Fruit fly (Drosophila melanogaster) whole organism, embryonic: ENCODE data around the gene CG32260.

ENCODE experiments used
- Ada2b ChIP-seq: fragments of 200-800 bp; sonication (Bioruptor generic); IDR thresholded peaks from 2 replicates; pipeline ENCODE4 v1.3.6; 2022; ENCODE audit warnings: missing biosample characterization, missing genetic modification characterization
- Adf1 ChIP-seq: fragments of 200-800 bp; sonication (Bioruptor generic); IDR thresholded peaks from 2 replicates; pipeline ENCODE4 v1.3.6; 2022; ENCODE audit warnings: missing biosample characterization, missing genetic modification characterization
- Atf3 ChIP-seq: fragments of 200-800 bp; sonication (Bioruptor generic); optimal IDR thresholded peaks from 3 replicates; lab custom pipeline; 2016; ENCODE audit warnings: missing biosample characterization, missing genetic modification characterization
- CG10147 ChIP-seq: fragments of 200-800 bp; sonication (Bioruptor generic); optimal IDR thresholded peaks from 2 replicates; lab custom pipeline; 2019; ENCODE audit warnings: missing biosample characterization, mild to moderate bottlenecking, missing genetic modification characterization, moderate library complexity
- CG10267 ChIP-seq: fragments of 200-800 bp; sonication (Bioruptor generic); optimal IDR thresholded peaks from 2 replicates; lab custom pipeline; 2018; ENCODE audit warnings: missing biosample characterization, mild to moderate bottlenecking, missing genetic modification characterization, moderate library complexity
- CG11456 ChIP-seq: fragments of 200-800 bp; sonication (Bioruptor generic); IDR thresholded peaks from 3 replicates; pipeline ENCODE4 v1.3.6; 2022; ENCODE audit warnings: missing biosample characterization, missing genetic modification characterization
- CG12391 ChIP-seq: fragments of 200-800 bp; sonication (Bioruptor generic); optimal IDR thresholded peaks from 3 replicates; lab custom pipeline; 2018; ENCODE audit warnings: missing biosample characterization, mild to moderate bottlenecking, missing genetic modification characterization, moderate library complexity
- CG12659 ChIP-seq: fragments of 200-800 bp; sonication (Bioruptor generic); optimal IDR thresholded peaks from 3 replicates; lab custom pipeline; 2017; ENCODE audit warnings: mild to moderate bottlenecking, missing biosample characterization, missing genetic modification reagents, missing genetic modification characterization
- CG12769 ChIP-seq: fragments of 200-800 bp; sonication (Bioruptor generic); optimal IDR thresholded peaks from 2 replicates; lab custom pipeline; 2019; ENCODE audit warnings: missing biosample characterization, mild to moderate bottlenecking, missing genetic modification characterization, moderate library complexity
- CG14667 ChIP-seq: fragments of 200-800 bp; sonication (Bioruptor generic); IDR thresholded peaks from 2 replicates; pipeline ENCODE4 v1.3.6; 2022; ENCODE audit warnings: missing biosample characterization, missing genetic modification characterization
- CG17186 ChIP-seq: fragments of 200-800 bp; sonication (Bioruptor generic); optimal IDR thresholded peaks from 3 replicates; lab custom pipeline; 2017; ENCODE audit warnings: missing biosample characterization, missing genetic modification reagents, missing genetic modification characterization
- CG18262 ChIP-seq: fragments of 200-800 bp; optimal IDR thresholded peaks from 3 replicates; lab custom pipeline; 2019; ENCODE audit warnings: missing biosample characterization, mild to moderate bottlenecking, missing genetic modification characterization, moderate library complexity
- CG3065 ChIP-seq: fragments of 200-800 bp; sonication (Bioruptor generic); optimal IDR thresholded peaks from 2 replicates; lab custom pipeline; 2016; ENCODE audit warnings: missing biosample characterization, missing genetic modification characterization
- CG3847 ChIP-seq: fragments of 200-800 bp; sonication (Bioruptor generic); IDR thresholded peaks from 2 replicates; pipeline ENCODE4 v1.3.6; 2022; ENCODE audit warnings: missing biosample characterization, missing genetic modification characterization
- CG4707 ChIP-seq: fragments of 200-800 bp; sonication (Bioruptor generic); optimal IDR thresholded peaks from 2 replicates; lab custom pipeline; 2018; ENCODE audit warnings: missing biosample characterization, mild to moderate bottlenecking, missing genetic modification characterization, moderate library complexity
- CG4730 ChIP-seq: fragments of 200-800 bp; sonication (Bioruptor generic); IDR thresholded peaks from 2 replicates; pipeline ENCODE4 v1.3.6; 2022; ENCODE audit warnings: missing biosample characterization, missing genetic modification characterization
- CG4820 ChIP-seq: fragments of 200-800 bp; sonication (Bioruptor generic); optimal IDR thresholded peaks from 3 replicates; lab custom pipeline; 2016; ENCODE audit warnings: missing biosample characterization, missing genetic modification characterization
- CG4854 ChIP-seq: fragments of 200-800 bp; sonication (Bioruptor generic); optimal IDR thresholded peaks from 2 replicates; lab custom pipeline; 2016; ENCODE audit warnings: missing biosample characterization, missing genetic modification characterization, inconsistent platforms
- CG7987 ChIP-seq: fragments of 200-800 bp; sonication (Bioruptor generic); optimal IDR thresholded peaks from 2 replicates; lab custom pipeline; 2018; ENCODE audit warnings: missing biosample characterization, mild to moderate bottlenecking, missing genetic modification characterization, moderate library complexity
- CrebB ChIP-seq: fragments of 200-800 bp; sonication (Bioruptor generic); optimal IDR thresholded peaks from 3 replicates; lab custom pipeline; 2018; ENCODE audit warnings: missing biosample characterization, mild to moderate bottlenecking, missing genetic modification characterization
- D ChIP-seq, 2 experiments: fragments of 200-800 bp in 1 of 2; fragments of >200 bp in 1 of 2; sonication (Bioruptor generic) in 1 of 2; optimal IDR thresholded peaks; 2 replicates in 1 of 2; 3 replicates in 1 of 2; lab custom pipeline; 2017; ENCODE audit warnings: mild to moderate bottlenecking in 1 of 2, missing biosample characterization in 1 of 2, missing genetic modification characterization in 1 of 2, missing genetic modification reagents in 1 of 2
- Dad ChIP-seq: fragments of 200-800 bp; sonication (Bioruptor generic); optimal IDR thresholded peaks from 3 replicates; lab custom pipeline; 2016; ENCODE audit warnings: missing biosample characterization, missing genetic modification characterization
- Dek ChIP-seq: fragments of 200-800 bp; sonication (Bioruptor generic); optimal IDR thresholded peaks from 3 replicates; lab custom pipeline; 2019; ENCODE audit warnings: missing biosample characterization, mild to moderate bottlenecking, missing genetic modification characterization, moderate library complexity
- E2f2 ChIP-seq: fragments of 200-800 bp; sonication (Bioruptor generic); IDR thresholded peaks from 2 replicates; pipeline ENCODE4 v1.3.6; 2022; ENCODE audit warnings: missing biosample characterization, missing genetic modification characterization
- Hr3 ChIP-seq: fragments of 200-800 bp; sonication (Bioruptor generic); optimal IDR thresholded peaks from 3 replicates; lab custom pipeline; 2016; ENCODE audit warnings: missing biosample characterization, missing genetic modification characterization
- Med ChIP-seq: fragments of 200-800 bp; sonication (Bioruptor generic); peaks from one replicate; lab custom pipeline; 2016; ENCODE audit warnings: missing biosample characterization, missing genetic modification characterization, mild to moderate bottlenecking, inconsistent platforms, moderate library complexity
- NC2β ChIP-seq: fragments of 200-800 bp; sonication (Bioruptor generic); optimal IDR thresholded peaks from 2 replicates; lab custom pipeline; 2016; ENCODE audit warnings: missing biosample characterization, missing genetic modification characterization
- Oaz ChIP-seq: fragments of 200-800 bp; sonication (Bioruptor generic); IDR thresholded peaks from 2 replicates; pipeline ENCODE4 v1.3.6; 2022; ENCODE audit warnings: missing biosample characterization, missing genetic modification characterization
- Pdp1 ChIP-seq, 2 experiments: fragments of 200-800 bp; sonication (Bioruptor generic); optimal IDR thresholded peaks; 3 replicates each; lab custom pipeline; 2016; ENCODE audit warnings: missing biosample characterization in 2 of 2, missing genetic modification characterization in 2 of 2, mild to moderate bottlenecking in 1 of 2, moderate library complexity in 1 of 2
- Trl ChIP-seq, 3 experiments: fragments of >200 bp in 2 of 3; fragments of 200-800 bp in 1 of 3; sonication (Bioruptor generic) in 1 of 3; optimal IDR thresholded peaks; 2 replicates in 1 of 3; 3 replicates in 2 of 3; lab custom pipeline; 2016 to 2017; ENCODE audit warnings: missing biosample characterization in 1 of 3, missing genetic modification characterization in 1 of 3
- Xrp1 ChIP-seq: fragments of 200-800 bp; sonication (Bioruptor generic); IDR thresholded peaks from 2 replicates; pipeline ENCODE4 v1.3.6; 2022; ENCODE audit warnings: missing biosample characterization, missing genetic modification characterization
- abd-A ChIP-seq: fragments of 200-800 bp; sonication (Bioruptor generic); optimal IDR thresholded peaks from 3 replicates; lab custom pipeline; 2019; ENCODE audit warnings: missing biosample characterization, mild to moderate bottlenecking, missing genetic modification characterization, moderate library complexity
- ac ChIP-seq: fragments of 200-800 bp; sonication (Bioruptor generic); optimal IDR thresholded peaks from 3 replicates; lab custom pipeline; 2017; ENCODE audit warnings: missing biosample characterization, mild to moderate bottlenecking, missing genetic modification characterization
- bbx ChIP-seq: fragments of 200-800 bp; sonication (Bioruptor generic); IDR thresholded peaks from 2 replicates; pipeline ENCODE4 v1.3.6; 2022; ENCODE audit warnings: missing biosample characterization, missing genetic modification characterization; ENCODE audit not compliant: partially characterized antibody
- cad ChIP-seq: fragments of >200 bp; optimal IDR thresholded peaks from 2 replicates; lab custom pipeline; 2017; ENCODE audit warnings: missing biosample characterization, missing genetic modification characterization
- chinmo ChIP-seq: fragments of 200-800 bp; sonication (Bioruptor generic); IDR thresholded peaks from 4 replicates; pipeline ENCODE4 v1.3.6; 2022; ENCODE audit warnings: missing biosample characterization, missing genetic modification characterization; ENCODE audit not compliant: partially characterized antibody
- dm ChIP-seq: fragments of 200-800 bp; sonication (Bioruptor generic); optimal IDR thresholded peaks from 3 replicates; lab custom pipeline; 2016; ENCODE audit warnings: missing biosample characterization, missing genetic modification characterization
- esg ChIP-seq: fragments of 200-800 bp; sonication (Bioruptor generic); conservative IDR thresholded peaks from 2 replicates; pipeline ENCODE4 v1.3.6; 2022; ENCODE audit warnings: missing biosample characterization, missing genetic modification characterization
- eve ChIP-seq, 2 experiments: fragments of >200 bp; optimal IDR thresholded peaks; 2 replicates each; lab custom pipeline; 2017; ENCODE audit warnings: missing biosample characterization in 2 of 2, missing genetic modification characterization in 2 of 2
- gcm ChIP-seq: fragments of 200-800 bp; sonication (Bioruptor generic); optimal IDR thresholded peaks from 2 replicates; lab custom pipeline; 2019; ENCODE audit warnings: missing biosample characterization, mild to moderate bottlenecking, missing genetic modification characterization, moderate library complexity
- gro ChIP-seq: fragments of 200-800 bp; sonication (Bioruptor generic); optimal IDR thresholded peaks from 2 replicates; lab custom pipeline; 2016; ENCODE audit warnings: missing biosample characterization, missing genetic modification characterization
- gsb ChIP-seq: fragments of 200-800 bp; sonication (Bioruptor generic); IDR thresholded peaks from 2 replicates; pipeline ENCODE4 v1.3.6; 2022; ENCODE audit warnings: missing biosample characterization, missing genetic modification characterization
- ken ChIP-seq: fragments of 200-800 bp; sonication (Bioruptor generic); IDR thresholded peaks from 3 replicates; pipeline ENCODE4 v1.3.6; 2022; ENCODE audit warnings: missing biosample characterization, missing genetic modification characterization
- mld ChIP-seq: fragments of 200-800 bp; sonication (Bioruptor generic); IDR thresholded peaks from 3 replicates; pipeline ENCODE4 v1.3.6; 2022; ENCODE audit warnings: missing biosample characterization, missing genetic modification characterization; ENCODE audit not compliant: partially characterized antibody
- nerfin-1 ChIP-seq: fragments of 200-800 bp; sonication (Bioruptor generic); optimal IDR thresholded peaks from 3 replicates; lab custom pipeline; 2019; ENCODE audit warnings: missing biosample characterization, mild to moderate bottlenecking, missing genetic modification characterization, moderate library complexity
- nmo ChIP-seq: fragments of 200-800 bp; sonication (Bioruptor generic); optimal IDR thresholded peaks from 2 replicates; lab custom pipeline; 2018; ENCODE audit warnings: missing biosample characterization, mild to moderate bottlenecking, missing genetic modification characterization, moderate library complexity
- sim ChIP-seq: fragments of 200-800 bp; sonication (Bioruptor generic); IDR thresholded peaks from 2 replicates; pipeline ENCODE4 v1.3.6; 2022; ENCODE audit warnings: missing biosample characterization, missing genetic modification characterization
- slou ChIP-seq: fragments of 200-800 bp; sonication (Bioruptor generic); optimal IDR thresholded peaks from 3 replicates; lab custom pipeline; 2016; ENCODE audit warnings: missing biosample characterization, missing genetic modification characterization
- tx ChIP-seq: fragments of 200-800 bp; sonication (Bioruptor generic); optimal IDR thresholded peaks from 2 replicates; lab custom pipeline; 2016; ENCODE audit warnings: missing biosample characterization, missing genetic modification characterization
- zfh2 ChIP-seq: fragments of 200-800 bp; sonication (Bioruptor generic); optimal IDR thresholded peaks from 2 replicates; lab custom pipeline; 2016; ENCODE audit warnings: missing biosample characterization, missing genetic modification characterization

The CG32260 gene

DNA sequence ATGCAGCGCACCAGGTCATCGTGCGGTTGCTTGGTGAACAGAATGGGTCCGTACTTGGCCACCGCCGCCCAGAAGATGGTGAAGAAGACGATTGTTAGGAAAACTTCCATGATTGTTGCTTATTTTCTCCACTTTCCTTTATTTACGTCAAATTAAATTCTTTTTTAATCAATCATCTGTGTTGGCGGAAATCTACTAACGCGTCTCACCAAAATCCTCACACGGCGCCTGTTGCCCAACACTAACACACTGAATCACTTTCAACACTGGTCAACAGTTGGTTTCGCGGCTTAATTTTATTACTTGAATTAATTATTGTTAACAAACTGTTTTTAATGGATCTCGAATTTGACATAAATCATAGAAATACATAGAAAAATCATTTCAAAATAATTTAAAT is 44.5 kb downstream of the CG32260 start, which contains the start of gene VhaM9.7-c (continued):
- TF ChIP-seq chinmo (GFP tag; lab: Robert Waterston, UW) = no peak
- peak; percentile 39 for TF ChIP-seq CG7987 (GFP tag; lab: Kevin White, UChicago)
- peak; percentile 36; the same call in 1 of the 2 replicates for TF ChIP-seq Xrp1 (GFP tag; lab: Robert Waterston, UW)
- TF ChIP-seq slou (GFP tag; lab: Kevin White, UChicago) = no peak
- TF ChIP-seq CG3065 (GFP tag; lab: Kevin White, UChicago) = no peak
- TF ChIP-seq CG11456 = no peak
- peak; percentile 65 for TF ChIP-seq zfh2 (GFP tag; lab: Kevin White, UChicago)
- peak; percentile 19 for TF ChIP-seq CG17186
- TF ChIP-seq gsb (GFP tag; lab: Robert Waterston, UW) = no peak
- TF ChIP-seq nerfin-1 (tag; lab: Kevin White, UChicago) = peak; percentile 37
- TF ChIP-seq Atf3 = no peak
- no peak for TF ChIP-seq mld
- TF ChIP-seq D (optimal IDR thresholded peaks at IDR 0.05; lab: Kevin White, UChicago) = no peak
- no peak for TF ChIP-seq D (GFP tag; optimal IDR thresholded peaks at IDR 0.05; lab: Kevin White, UChicago)
- no peak for TF ChIP-seq sim (GFP tag; lab: Robert Waterston, UW)
- TF ChIP-seq CG4854 = no peak
- no peak for TF ChIP-seq Ada2b (GFP tag; lab: Robert Waterston, UW)
- no peak for TF ChIP-seq CG12769
- peak; percentile 28 for TF ChIP-seq CG4707
- no peak for TF ChIP-seq eve (GFP tag; optimal IDR thresholded peaks at IDR 0.05; lab: Kevin White, UChicago)
- peak; percentile 59 for TF ChIP-seq gro
- TF ChIP-seq gcm (GFP tag; lab: Kevin White, UChicago) = no peak
- TF ChIP-seq Med (GFP tag; lab: Kevin White, UChicago) = peak; percentile 96
- TF ChIP-seq NC2β (GFP tag; lab: Kevin White, UChicago) = peak; percentile 25
- TF ChIP-seq dm (GFP tag; lab: Kevin White, UChicago) = peak; percentile 0
- peak; percentile 0 for TF ChIP-seq Dek
- no peak for TF ChIP-seq CG4820
- TF ChIP-seq Pdp1 (GFP tag; optimal IDR thresholded peaks at IDR 0.05; lab: Kevin White, UChicago) = peak; percentile 29 to 50
- peak; percentile 50; the same call in 1 of the 2 replicates for TF ChIP-seq CG3847
- TF ChIP-seq CG4730 (GFP tag; lab: Robert Waterston, UW) = no peak
- no peak for TF ChIP-seq CG18262 (tag; lab: Kevin White, UChicago)
- peak; percentile 51 for TF ChIP-seq abd-A (tag; lab: Kevin White, UChicago)
- TF ChIP-seq CG12391 (tag; lab: Kevin White, UChicago) = peak; percentile 16
- TF ChIP-seq Hr3 (GFP tag; lab: Kevin White, UChicago) = peak; percentile 17
- 0 out of 2 replicates have a peak, but pooled peaks have one; percentile 17 for TF ChIP-seq bbx (GFP tag; lab: Robert Waterston, UW)
- TF ChIP-seq cad (GFP tag; lab: Kevin White, UChicago) = peak; percentile 11
- peak; percentile 14 for TF ChIP-seq nmo (GFP tag; lab: Kevin White, UChicago)
- TF ChIP-seq Oaz (GFP tag; lab: Robert Waterston, UW) = no peak
- TF ChIP-seq CG10147 (GFP tag; lab: Kevin White, UChicago) = no peak
- TF ChIP-seq CG12659 (GFP tag; lab: Kevin White, UChicago) = peak; percentile 55
- peak; percentile 32 for TF ChIP-seq Dad (GFP tag; lab: Kevin White, UChicago)
- no peak for TF ChIP-seq Trl (optimal IDR thresholded peaks at IDR 0.05; lab: Kevin White, UChicago)
- peak; percentile 22 for TF ChIP-seq Trl (GFP tag; optimal IDR thresholded peaks at IDR 0.05; lab: Kevin White, UChicago)
- TF ChIP-seq Adf1 (GFP tag; lab: Robert Waterston, UW) = no peak
- no peak for TF ChIP-seq ken (GFP tag; lab: Robert Waterston, UW)
- no peak for TF ChIP-seq ac (GFP tag; lab: Kevin White, UChicago)
- TF ChIP-seq E2f2 (GFP tag; lab: Robert Waterston, UW) = peak; percentile 87
- TF ChIP-seq esg (GFP tag; lab: Robert Waterston, UW) = no peak
- TF ChIP-seq CrebB (tag; lab: Kevin White, UChicago) = no peak
- peak; percentile 96 for TF ChIP-seq CG10267 (tag; lab: Kevin White, UChicago)
- TF ChIP-seq CG14667 = no peak
- TF ChIP-seq tx (GFP tag; lab: Kevin White, UChicago) = no peak
